Worm (Caenorhabditis elegans) whole organism, L1 larva: Measurements from ENCODE around the gene mrps-33.

Experiments used
- alr-1 ChIP-seq: fragments of 200-800 bp; sonication (Bioruptor generic); optimal IDR thresholded peaks from 2 replicates; lab custom pipeline; 2018; ENCODE audit warnings: borderline replicate concordance, mild to moderate bottlenecking, missing genetic modification characterization, missing compliant biosample characterization
- ama-1 ChIP-seq: fragments of 150-350 bp; optimal IDR thresholded peaks from 2 replicates; lab custom pipeline; 2014
- ces-1 ChIP-seq: fragments of 150-350 bp; optimal IDR thresholded peaks from 2 replicates; lab custom pipeline; 2014; ENCODE audit warnings: missing biosample characterization, missing genetic modification reagents, missing genetic modification characterization
- fkh-4 ChIP-seq: sonication (generic microtip); optimal IDR thresholded peaks from 2 replicates; lab custom pipeline; 2016; ENCODE audit warnings: missing compliant biosample characterization, missing genetic modification characterization, borderline replicate concordance

DNA sequence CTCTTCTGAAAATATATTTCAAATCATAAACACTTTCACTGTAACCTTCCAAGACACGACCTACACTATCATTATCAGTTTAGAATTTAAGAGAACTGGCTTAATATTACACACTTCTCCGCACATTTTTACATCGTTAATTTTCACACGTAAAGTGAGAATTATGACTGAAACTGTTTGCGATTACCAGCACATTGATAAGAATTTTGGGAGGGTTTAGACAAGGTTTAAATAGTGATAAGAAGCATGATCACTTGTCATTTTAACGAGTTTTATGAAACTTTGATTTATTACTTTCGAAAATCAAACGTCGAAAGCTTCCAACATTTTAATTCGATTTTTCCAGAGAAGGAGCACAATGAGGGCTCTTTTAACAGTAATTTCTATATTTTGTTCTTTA lies 9.4 kb downstream of the mrps-33 start, which contains the start of gene F21D5.3:
- TF ChIP-seq fkh-4 (tag; lab: Kevin White, UChicago), result no peak
- no peak for TF ChIP-seq alr-1
- no peak for TF ChIP-seq ama-1 (lab: Kevin White, UChicago)
- no peak for TF ChIP-seq ces-1
